Fruit fly (Drosophila melanogaster): ENCODE results near the gene CG6184.

Gene CG6184

DNA sequence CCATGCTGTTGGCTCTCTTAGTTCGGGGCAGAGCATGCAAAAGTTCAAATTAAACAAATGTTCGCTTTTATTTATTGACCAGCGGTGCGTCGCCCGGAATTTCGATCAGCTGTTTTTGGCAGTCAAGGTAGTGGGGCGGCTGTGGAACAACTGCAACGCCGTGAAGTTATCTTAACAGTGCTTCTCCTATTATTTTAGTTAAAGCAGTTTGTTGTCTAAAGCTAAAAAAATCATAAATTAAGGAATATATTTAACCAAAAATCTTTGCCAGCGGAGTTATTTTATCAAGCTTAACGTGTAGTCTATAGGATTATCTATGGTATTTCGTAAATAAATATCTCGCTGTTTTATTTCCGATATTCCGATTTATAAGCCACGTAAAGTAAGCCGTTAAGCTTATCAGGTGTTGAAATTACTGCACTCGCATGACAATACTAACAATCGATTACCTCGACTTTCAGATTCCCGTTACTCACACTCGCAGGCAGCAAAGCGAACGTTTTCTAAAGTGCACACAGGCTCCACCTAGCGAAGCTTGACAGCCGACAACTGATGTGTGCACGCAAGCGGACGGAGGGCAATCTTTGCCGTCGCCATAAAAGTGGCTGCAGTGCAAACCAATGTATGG lies 9.3 kb downstream of the CG6184 start, which contains the start of the genes CG6195 and CG31220 (continued):
- TF ChIP-seq ftz-f1 (GFP tag; optimal IDR thresholded peaks at IDR 0.05) (no peak), Dek (tag; optimal IDR thresholded peaks at IDR 0.05) (peak; percentile 44), Oaz (GFP tag; IDR thresholded peaks at IDR 0.05) (no peak), CG14710 (tag; optimal IDR thresholded peaks at IDR 0.05) (peak; percentile 26), gcm (GFP tag; optimal IDR thresholded peaks at IDR 0.05) (no peak), mirr (GFP tag; optimal IDR thresholded peaks at IDR 0.05) (no peak), CG10462 (GFP tag; optimal IDR thresholded peaks at IDR 0.05) (peak; percentile 74), HLH54F (GFP tag; optimal IDR thresholded peaks at IDR 0.05) (no peak), phol (tag; optimal IDR thresholded peaks at IDR 0.05) (no peak), Med (GFP tag) (peak; percentile 90), Scr (GFP tag; IDR thresholded peaks at IDR 0.05; ENCODE audit: partially characterized antibody) (peak; percentile 39; the same call in 1 of the 2 replicates), sim (GFP tag; IDR thresholded peaks at IDR 0.05) (no peak), sd (tag; optimal IDR thresholded peaks at IDR 0.05) (peak; percentile 98), Optix (GFP tag; IDR thresholded peaks at IDR 0.05) (peak; percentile 34; the same call in 1 of the 3 replicates), Camta (GFP tag; optimal IDR thresholded peaks at IDR 0.05) (peak; percentile 23), wek (GFP tag; optimal IDR thresholded peaks at IDR 0.05) (peak; percentile 11), gfzf (GFP tag; optimal IDR thresholded peaks at IDR 0.05) (peak; percentile 48), CG30403 (GFP tag; optimal IDR thresholded peaks at IDR 0.05) (peak; percentile 19), CG7556 (GFP tag; optimal IDR thresholded peaks at IDR 0.05) (no peak), CG16779 (GFP tag; IDR thresholded peaks at IDR 0.05) (no peak), Atf-2 (GFP tag; optimal IDR thresholded peaks at IDR 0.05) (peak; percentile 1), CG12391 (tag; optimal IDR thresholded peaks at IDR 0.05) (peak; percentile 29), corto (GFP tag; optimal IDR thresholded peaks at IDR 0.05) (no peak), zfh2 (GFP tag; optimal IDR thresholded peaks at IDR 0.05) (peak; percentile 24), Sin3A (optimal IDR thresholded peaks at IDR 0.05) (peak; percentile 48), Hmr (GFP tag; optimal IDR thresholded peaks at IDR 0.05) (peak; percentile 42), CG11456 (GFP tag; IDR thresholded peaks at IDR 0.05) (peak; percentile 76; the same call in 2 of the 3 replicates), E2f2 (GFP tag; IDR thresholded peaks at IDR 0.05) (peak; percentile 40; the same call in 1 of the 2 replicates), CG16863 (GFP tag; optimal IDR thresholded peaks at IDR 0.05) (peak; percentile 2), TFAM (GFP tag; optimal IDR thresholded peaks at IDR 0.05) (no peak), Myb (GFP tag; optimal IDR thresholded peaks at IDR 0.05) (peak; percentile 76), repo (GFP tag; optimal IDR thresholded peaks at IDR 0.05) (no peak), bigmax (GFP tag; optimal IDR thresholded peaks at IDR 0.05) (peak; percentile 94), HmgD (GFP tag; optimal IDR thresholded peaks at IDR 0.05) (peak; percentile 22), nerfin-1 (tag; optimal IDR thresholded peaks at IDR 0.05) (peak; percentile 89), NFAT (GFP tag; IDR thresholded peaks at IDR 0.05) (peak; percentile 60; the same call in 1 of the 2 replicates), toy (GFP tag; IDR thresholded peaks at IDR 0.05) (peak; percentile 46), H15 (GFP tag; IDR thresholded peaks at IDR 0.05) (0 out of 3 replicates have a peak, but pooled peaks have one; percentile 6), CG10565 (GFP tag; optimal IDR thresholded peaks at IDR 0.05) (no peak), pho (GFP tag; optimal IDR thresholded peaks at IDR 0.05) (no peak), bcd (GFP tag; optimal IDR thresholded peaks at IDR 0.05) (peak; percentile 28), CG4730 (GFP tag; IDR thresholded peaks at IDR 0.05) (no peak), CG32772 (GFP tag; IDR thresholded peaks at IDR 0.05) (0 out of 2 replicates have a peak, but pooled peaks have one; percentile 9), btn (GFP tag; optimal IDR thresholded peaks at IDR 0.05) (no peak), CG14965 (GFP tag; optimal IDR thresholded peaks at IDR 0.05; ENCODE audit: borderline replicate concordance) (no peak), rib (GFP tag; IDR thresholded peaks at IDR 0.05) (0 out of 2 replicates have a peak, but pooled peaks have one; percentile 8), ci (GFP tag; IDR thresholded peaks at IDR 0.05) (peak; percentile 81), CG9727 (GFP tag; optimal IDR thresholded peaks at IDR 0.05) (no peak), tx (GFP tag; optimal IDR thresholded peaks at IDR 0.05) (peak; percentile 11), D19A (tag; optimal IDR thresholded peaks at IDR 0.05) (no peak)
